Worm (Caenorhabditis elegans): ENCODE data around the gene C01G6.9.
A peak's percentile ranks its signal among the peaks of the same experiment; 100 is the strongest.

The C01G6.9 gene

DNA sequence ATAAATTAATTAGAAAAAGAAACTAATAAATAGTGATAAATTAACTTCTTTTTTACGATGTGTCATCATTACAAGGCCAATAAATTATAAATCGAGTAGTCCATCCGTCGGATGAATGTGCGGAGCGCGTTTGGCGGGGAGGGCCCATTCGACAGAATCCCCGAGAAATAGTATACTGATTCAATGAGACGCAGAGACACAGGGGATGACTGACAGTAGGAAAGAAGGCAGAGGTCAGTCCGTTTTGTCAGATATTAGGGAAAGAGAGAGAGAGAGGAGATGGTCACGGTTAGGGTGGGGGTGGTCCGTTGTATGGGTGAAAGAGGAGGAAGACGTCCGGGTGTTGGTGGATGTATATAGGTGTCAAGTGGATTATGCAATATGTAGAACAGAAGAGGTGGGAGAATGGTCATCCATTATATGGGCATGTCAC lies 13.0 kb upstream of the C01G6.9 start:
- TF ChIP-seq unc-86 (tag; optimal IDR thresholded peaks at IDR 0.05) = no peak
- peak; percentile 22 for TF ChIP-seq lin-14 (GFP tag; optimal IDR thresholded peaks at IDR 0.05)
- TF ChIP-seq rnt-1 (tag; optimal IDR thresholded peaks at IDR 0.05) = peak; percentile 37
- TF ChIP-seq ztf-11 (tag; optimal IDR thresholded peaks at IDR 0.05) = peak in 1 of 2 experiments; percentile 6
- TF ChIP-seq sptf-1 (tag; optimal IDR thresholded peaks at IDR 0.05) = no peak

DNA sequence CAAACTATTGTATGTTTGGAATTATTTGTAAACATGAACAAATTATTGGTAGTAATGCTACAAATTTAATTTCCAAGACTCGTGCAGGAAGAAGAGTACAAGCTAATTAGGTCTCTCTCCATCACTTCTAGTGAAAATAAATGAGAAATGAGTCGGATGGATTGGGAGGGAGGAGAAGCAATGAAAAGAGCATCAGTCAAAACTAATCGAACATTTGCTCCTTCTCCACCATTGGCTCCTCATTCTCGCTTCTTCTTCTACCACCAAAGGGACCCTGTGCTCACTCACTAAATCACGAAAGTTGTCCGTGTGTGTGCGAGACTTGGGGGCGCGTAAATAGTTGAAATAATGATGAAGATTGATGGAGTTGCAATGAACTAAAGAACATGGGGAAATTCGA lies 11.2 kb upstream of the C01G6.9 start:
- TF ChIP-seq lsy-2 (tag; optimal IDR thresholded peaks at IDR 0.05) = peak in 1 of 2 experiments; percentile 27
- TF ChIP-seq nhr-77 (tag; optimal IDR thresholded peaks at IDR 0.05) = no peak
- TF ChIP-seq fkh-4 (tag; optimal IDR thresholded peaks at IDR 0.05; ENCODE audit: borderline replicate concordance) = peak; percentile 9
- no peak for TF ChIP-seq alr-1 (tag; optimal IDR thresholded peaks at IDR 0.05; ENCODE audit: borderline replicate concordance)
- TF ChIP-seq rnt-1 (tag; optimal IDR thresholded peaks at IDR 0.05) = peak; percentile 70
- no peak for TF ChIP-seq fos-1 (tag; optimal IDR thresholded peaks at IDR 0.05)
- TF ChIP-seq nhr-71 (tag; optimal IDR thresholded peaks at IDR 0.05) = peak; percentile 47
- TF ChIP-seq unc-130 (tag; optimal IDR thresholded peaks at IDR 0.05) = peak; percentile 42
- TF ChIP-seq lin-39 (tag; optimal IDR thresholded peaks at IDR 0.05) = peak; percentile 60
- no peak for TF ChIP-seq efl-1 (optimal IDR thresholded peaks at IDR 0.05)
- peak in 1 of 2 experiments; percentile 20 for TF ChIP-seq efl-1 (GFP tag; optimal IDR thresholded peaks at IDR 0.05 in 1 of 2)
- TF ChIP-seq hlh-17 (GFP tag; optimal IDR thresholded peaks at IDR 0.05; ENCODE audit: borderline replicate concordance) = no peak
- no peak for TF ChIP-seq mdl-1 (tag; optimal IDR thresholded peaks at IDR 0.05)
- no peak for TF ChIP-seq aha-1 (tag; optimal IDR thresholded peaks at IDR 0.05)
- peak; percentile 66 for TF ChIP-seq dsc-1 (tag; optimal IDR thresholded peaks at IDR 0.05)
- peak; percentile 78 for TF ChIP-seq lin-14 (GFP tag; optimal IDR thresholded peaks at IDR 0.05)
- TF ChIP-seq nhr-84 (tag; optimal IDR thresholded peaks at IDR 0.05) = no peak

DNA sequence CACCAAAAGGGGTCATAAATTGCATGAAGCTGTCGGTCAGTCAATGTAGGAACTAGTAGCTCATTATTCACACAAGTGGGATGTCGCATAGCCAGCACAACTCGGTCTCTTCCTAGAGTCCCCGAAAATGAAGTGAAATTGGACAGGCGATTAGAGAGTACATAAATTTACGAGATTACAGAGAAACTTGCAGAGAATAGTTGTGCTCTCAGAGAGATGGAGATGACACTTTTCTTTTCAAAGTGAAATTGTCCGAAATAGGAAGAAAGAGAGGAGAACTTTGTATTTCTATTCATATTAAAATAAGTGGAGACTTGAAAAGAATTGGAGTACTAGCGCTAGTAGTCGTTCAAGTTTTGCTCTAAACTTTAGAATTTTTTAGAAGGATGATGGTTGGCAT lies 10.0 kb upstream of the C01G6.9 start:
- TF ChIP-seq snpc-4 (tag; optimal IDR thresholded peaks at IDR 0.05) = peak; percentile 5
- no peak for TF ChIP-seq efl-1 (optimal IDR thresholded peaks at IDR 0.05)
- peak in 1 of 2 experiments; percentile 84 for TF ChIP-seq efl-1 (GFP tag; optimal IDR thresholded peaks at IDR 0.05 in 1 of 2)
- peak; percentile 61 for TF ChIP-seq lin-14 (GFP tag; optimal IDR thresholded peaks at IDR 0.05)
- no peak for TF ChIP-seq nhr-90 (tag; optimal IDR thresholded peaks at IDR 0.05; ENCODE audit: poor library complexity)

DNA sequence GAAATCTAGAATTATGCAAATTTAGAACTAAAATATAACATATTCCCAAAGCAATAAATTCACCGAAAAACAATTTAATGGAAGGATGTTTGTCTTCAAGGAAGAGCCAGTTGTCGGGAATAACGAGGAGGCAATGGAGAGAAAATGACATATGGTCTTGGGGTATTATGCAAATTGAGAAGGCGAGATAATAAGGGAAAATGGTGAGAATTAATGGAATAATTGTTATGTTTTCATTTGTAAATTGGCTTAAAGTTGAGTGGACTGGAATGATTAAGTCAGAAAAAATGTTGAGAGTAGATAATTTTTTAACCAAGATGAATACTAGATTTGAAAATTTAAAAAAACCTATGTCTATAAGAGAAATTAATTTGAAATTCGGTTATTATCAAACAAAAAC lies 9.2 kb upstream of the C01G6.9 start:
- TF ChIP-seq mep-1 (tag; optimal IDR thresholded peaks at IDR 0.05) (no peak), sup-37 (GFP tag; optimal IDR thresholded peaks at IDR 0.05) (no peak), ces-1 (GFP tag; optimal IDR thresholded peaks at IDR 0.05) (no peak), nhr-237 (tag; optimal IDR thresholded peaks at IDR 0.05) (no peak), elt-2 (tag; optimal IDR thresholded peaks at IDR 0.05) (no peak), xbp-1 (tag; optimal IDR thresholded peaks at IDR 0.05) (no peak), nhr-77 (tag; optimal IDR thresholded peaks at IDR 0.05) (no peak), skn-1 (tag; optimal IDR thresholded peaks at IDR 0.05) (no peak), nhr-20 (tag; optimal IDR thresholded peaks at IDR 0.05) (no peak), C34B4.2 (tag; optimal IDR thresholded peaks at IDR 0.05) (no peak), egl-27 (tag; optimal IDR thresholded peaks at IDR 0.05) (no peak), C04F5.9 (tag; optimal IDR thresholded peaks at IDR 0.05) (no peak)

DNA sequence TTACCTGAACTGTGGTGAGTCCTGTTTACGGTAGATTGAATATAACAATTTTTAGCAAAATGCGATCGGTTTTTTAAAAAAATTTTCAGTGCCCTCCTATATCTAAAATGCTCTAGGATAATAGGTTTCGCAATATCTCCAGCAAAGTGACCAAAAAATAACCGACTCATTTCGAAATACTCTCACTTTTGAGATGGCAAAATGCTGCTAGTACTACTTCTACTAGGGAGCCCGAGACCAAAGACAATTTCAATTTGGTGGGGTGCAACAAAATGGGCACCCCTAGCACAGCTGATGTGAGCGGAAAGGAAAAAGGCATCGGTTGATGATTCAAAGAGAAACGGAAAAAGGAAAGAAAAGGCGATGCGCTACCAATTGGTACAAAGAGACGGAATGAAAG lies 7.9 kb upstream of the C01G6.9 start:
- TF ChIP-seq skn-1 (tag; optimal IDR thresholded peaks at IDR 0.05) (peak; percentile 1), egl-27 (tag; optimal IDR thresholded peaks at IDR 0.05) (no peak), ceh-82 (tag; optimal IDR thresholded peaks at IDR 0.05) (peak in 1 of 3 experiments; percentile 15), lin-14 (GFP tag; optimal IDR thresholded peaks at IDR 0.05) (peak; percentile 24)

All from whole organism, L1 larva.